Fruit fly (Drosophila melanogaster): ENCODE measurements around the gene CG42821.
A peak's percentile ranks its signal among the peaks of the same experiment; 100 is the strongest.

Gene CG42821

dm6 chr3R:17386168-17386819, 26.6 kb upstream of the CG42821 start (continued):
- TF ChIP-seq Sry-β (GFP tag; optimal IDR thresholded peaks at IDR 0.05), result no peak
- TF ChIP-seq sc (optimal IDR thresholded peaks at IDR 0.05), result no peak
- peak; percentile 59 for TF ChIP-seq sc (GFP tag; optimal IDR thresholded peaks at IDR 0.05)
- peak; percentile 69; the same call in 2 of the 3 replicates for TF ChIP-seq Optix (GFP tag; IDR thresholded peaks at IDR 0.05)
- TF ChIP-seq CG4707 (GFP tag; optimal IDR thresholded peaks at IDR 0.05), result peak; percentile 55
- peak; percentile 75 for TF ChIP-seq lab (GFP tag; optimal IDR thresholded peaks at IDR 0.05)
- TF ChIP-seq CG32772 (GFP tag; IDR thresholded peaks at IDR 0.05), result peak; percentile 69
- TF ChIP-seq CG13775 (GFP tag; optimal IDR thresholded peaks at IDR 0.05), result peak; percentile 3
- peak; percentile 23 for TF ChIP-seq CG1647 (GFP tag; optimal IDR thresholded peaks at IDR 0.05)
- TF ChIP-seq CG8944 (GFP tag; optimal IDR thresholded peaks at IDR 0.05), result peak; percentile 32
- peak; percentile 83 for TF ChIP-seq fd96Cb (tag; optimal IDR thresholded peaks at IDR 0.05)
- peak; percentile 64 for TF ChIP-seq croc (GFP tag; conservative IDR thresholded peaks at IDR 0.05)
- peak; percentile 84 for TF ChIP-seq phol (tag; optimal IDR thresholded peaks at IDR 0.05)
- TF ChIP-seq NC2β (GFP tag; optimal IDR thresholded peaks at IDR 0.05), result peak; percentile 23
- peak; percentile 28 for TF ChIP-seq gro (GFP tag; optimal IDR thresholded peaks at IDR 0.05)
- peak in 1 of 3 experiments; percentile 51 for TF ChIP-seq lola (GFP tag; optimal IDR thresholded peaks at IDR 0.05)
- TF ChIP-seq Nf-YA (GFP tag; IDR thresholded peaks at IDR 0.05), result peak; percentile 57; the same call in 1 of the 2 replicates
- TF ChIP-seq Hr78 (GFP tag; optimal IDR thresholded peaks at IDR 0.05), result peak in 1 of 2 experiments; percentile 29
- TF ChIP-seq fd64A (GFP tag; optimal IDR thresholded peaks at IDR 0.05), result peak; percentile 57
- TF ChIP-seq zf30C (GFP tag; optimal IDR thresholded peaks at IDR 0.05), result no peak
- peak; percentile 35 for TF ChIP-seq twi (tag; optimal IDR thresholded peaks at IDR 0.05)
- TF ChIP-seq CG32532 (GFP tag; IDR thresholded peaks at IDR 0.05), result peak; percentile 53
- TF ChIP-seq CG8478 (optimal IDR thresholded peaks at IDR 0.05), result no peak
- peak; percentile 66 for TF ChIP-seq Awh (GFP tag; IDR thresholded peaks at IDR 0.05)
- peak; percentile 45 for TF ChIP-seq wek (GFP tag; optimal IDR thresholded peaks at IDR 0.05)
- no peak for TF ChIP-seq schlank (tag; optimal IDR thresholded peaks at IDR 0.05)
- TF ChIP-seq Med (GFP tag), result peak; percentile 90
- TF ChIP-seq ham (GFP tag; IDR thresholded peaks at IDR 0.05), result no peak
- TF ChIP-seq insv (GFP tag; optimal IDR thresholded peaks at IDR 0.05), result no peak
- TF ChIP-seq pita (GFP tag; optimal IDR thresholded peaks at IDR 0.05), result no peak
- no peak for TF ChIP-seq Hey (tag; optimal IDR thresholded peaks at IDR 0.05)
- peak; percentile 73 for TF ChIP-seq CG8388 (GFP tag; optimal IDR thresholded peaks at IDR 0.05)
- no peak for TF ChIP-seq CG9215 (GFP tag; IDR thresholded peaks at IDR 0.05)
- no peak for TF ChIP-seq yki (optimal IDR thresholded peaks at IDR 0.05)
- no peak for TF ChIP-seq Dp (GFP tag; optimal IDR thresholded peaks at IDR 0.05)
- TF ChIP-seq CG10565 (GFP tag; optimal IDR thresholded peaks at IDR 0.05), result no peak
- no peak for TF ChIP-seq crp (GFP tag; optimal IDR thresholded peaks at IDR 0.05)
- peak; percentile 38 for TF ChIP-seq CG9609 (GFP tag; optimal IDR thresholded peaks at IDR 0.05)
- TF ChIP-seq CG3726 (GFP tag; IDR thresholded peaks at IDR 0.05), result no peak
- TF ChIP-seq Scr (GFP tag; IDR thresholded peaks at IDR 0.05; ENCODE audit: partially characterized antibody), result no peak
- TF ChIP-seq B-H2 (GFP tag; optimal IDR thresholded peaks at IDR 0.05), result no peak
- no peak for TF ChIP-seq p53 (GFP tag; optimal IDR thresholded peaks at IDR 0.05)
- TF ChIP-seq hth (optimal IDR thresholded peaks at IDR 0.05), result no peak
- no peak for TF ChIP-seq klu (GFP tag; IDR thresholded peaks at IDR 0.05)
- TF ChIP-seq en (GFP tag; optimal IDR thresholded peaks at IDR 0.05), result no peak
- peak; percentile 56; the same call in 1 of the 2 replicates for TF ChIP-seq CG11247 (GFP tag; IDR thresholded peaks at IDR 0.05)
- TF ChIP-seq Spps (tag; optimal IDR thresholded peaks at IDR 0.05), result peak; percentile 42
- no peak for TF ChIP-seq grn (GFP tag; optimal IDR thresholded peaks at IDR 0.05)
- TF ChIP-seq CG2129 (GFP tag; IDR thresholded peaks at IDR 0.05; ENCODE audit: partially characterized antibody), result no peak
- TF ChIP-seq wdn (GFP tag; IDR thresholded peaks at IDR 0.05), result peak; percentile 27; the same call in 1 of the 2 replicates
- TF ChIP-seq her (GFP tag; optimal IDR thresholded peaks at IDR 0.05), result no peak

Data from whole organism, embryonic.